Fruit fly (Drosophila melanogaster) whole organism, wandering third instar larva: ENCODE data around the gene wds.
A peak's percentile ranks its signal among the peaks of the same experiment; 100 is the strongest.

Source experiments
- Abd-B ChIP-seq: fragments of >200 bp; optimal IDR thresholded peaks from 2 replicates; lab custom pipeline; 2017; ENCODE audit warnings: missing biosample characterization, missing genetic modification characterization
- CG32264 ChIP-seq: fragments of 200-800 bp; sonication (Bioruptor generic); optimal IDR thresholded peaks from 2 replicates; lab custom pipeline; 2016; ENCODE audit warnings: missing biosample characterization, missing genetic modification characterization
- CG9705 ChIP-seq: fragments of 200-800 bp; sonication (Bioruptor generic); optimal IDR thresholded peaks from 2 replicates; lab custom pipeline; 2018; ENCODE audit warnings: missing biosample characterization, mild to moderate bottlenecking, missing genetic modification characterization
- CrebA ChIP-seq: fragments of 200-800 bp; sonication (Bioruptor generic); optimal IDR thresholded peaks from 2 replicates; lab custom pipeline; 2016; ENCODE audit warnings: missing biosample characterization, mild to moderate bottlenecking, missing genetic modification characterization, borderline replicate concordance
- Dfd ChIP-seq: fragments of >200 bp; optimal IDR thresholded peaks from 2 replicates; lab custom pipeline; 2017; ENCODE audit warnings: missing biosample characterization, missing genetic modification characterization
- Dif ChIP-seq: fragments of 200-275, 200-300 bp; sonication (Bioruptor generic); optimal IDR thresholded peaks from 2 replicates; lab custom pipeline; 2018; ENCODE audit warnings: missing biosample characterization, missing genetic modification characterization; ENCODE audit not compliant: partially characterized antibody
- GATAd ChIP-seq: sonication (Bioruptor generic); optimal IDR thresholded peaks from 2 replicates; lab custom pipeline; 2016; ENCODE audit warnings: missing biosample characterization, missing genetic modification characterization
- HLH106 ChIP-seq: fragments of 200-800 bp; optimal IDR thresholded peaks from 3 replicates; lab custom pipeline; 2019; ENCODE audit warnings: missing biosample characterization, mild to moderate bottlenecking, missing genetic modification characterization, moderate library complexity
- Hnf4 ChIP-seq: fragments of 200-800 bp; sonication (Bioruptor generic); optimal IDR thresholded peaks from 2 replicates; lab custom pipeline; 2016; ENCODE audit warnings: missing biosample characterization, mild to moderate bottlenecking, missing genetic modification characterization
- Hr78 ChIP-seq: fragments of >200 bp; optimal IDR thresholded peaks from 2 replicates; lab custom pipeline; 2017; ENCODE audit warnings: missing biosample characterization, missing genetic modification characterization
- Hr83 ChIP-seq: fragments of 200-300 bp; sonication (Bioruptor generic); optimal IDR thresholded peaks from 2 replicates; lab custom pipeline; 2016; ENCODE audit warnings: missing biosample characterization, mild to moderate bottlenecking, missing genetic modification characterization, moderate library complexity; ENCODE audit not compliant: poor library complexity, severe bottlenecking
- Jra ChIP-seq: sonication (Bioruptor generic); optimal IDR thresholded peaks from 2 replicates; lab custom pipeline; 2016; ENCODE audit warnings: missing biosample characterization, missing genetic modification characterization
- Mio ChIP-seq: sonication (Bioruptor generic); optimal IDR thresholded peaks from 2 replicates; lab custom pipeline; 2016; ENCODE audit warnings: missing biosample characterization, missing genetic modification characterization
- Myc ChIP-seq: fragments of >200 bp; optimal IDR thresholded peaks from 2 replicates; lab custom pipeline; 2017
- N ChIP-seq: fragments of >200 bp; optimal IDR thresholded peaks from 2 replicates; lab custom pipeline; 2018; ENCODE audit warnings: missing biosample characterization, missing external identifiers, missing genetic modification characterization
- OdsH ChIP-seq: fragments of 200-800 bp; sonication (Bioruptor generic); optimal IDR thresholded peaks from 2 replicates; lab custom pipeline; 2016; ENCODE audit warnings: missing biosample characterization, mild to moderate bottlenecking, missing genetic modification characterization
- Rel ChIP-seq, 2 experiments: fragments of 200-800 bp; sonication (Bioruptor generic) in 1 of 2; optimal IDR thresholded peaks; 2 replicates in 1 of 2; 3 replicates in 1 of 2; lab custom pipeline; 2016 to 2019; ENCODE audit warnings: mild to moderate bottlenecking in 2 of 2, missing biosample characterization in 2 of 2, missing genetic modification characterization in 2 of 2, moderate library complexity in 1 of 2
- Sp1 ChIP-seq: fragments of 200-800 bp; sonication (Bioruptor generic); optimal IDR thresholded peaks from 3 replicates; lab custom pipeline; 2019; ENCODE audit warnings: missing biosample characterization, mild to moderate bottlenecking, missing genetic modification characterization, moderate library complexity
- Vsx2 ChIP-seq: fragments of 200-300, 225-300 bp; sonication (Bioruptor generic); optimal IDR thresholded peaks from 2 replicates; lab custom pipeline; 2018; ENCODE audit warnings: missing biosample characterization, missing genetic modification characterization; ENCODE audit not compliant: partially characterized antibody
- br ChIP-seq: fragments of 200-800 bp; sonication (Bioruptor generic); optimal IDR thresholded peaks from 2 replicates; lab custom pipeline; 2016; ENCODE audit warnings: missing biosample characterization, missing genetic modification characterization
- brk ChIP-seq: fragments of 200-800 bp; sonication (Bioruptor generic); optimal IDR thresholded peaks from 2 replicates; lab custom pipeline; 2016; ENCODE audit warnings: missing biosample characterization, mild to moderate bottlenecking, missing genetic modification characterization
- dl ChIP-seq, 2 experiments: fragments of 175-275, 200-275 bp in 1 of 2; fragments of 200-275 bp in 1 of 2; sonication (Bioruptor generic); optimal IDR thresholded peaks; lab custom pipeline; 2018; ENCODE audit warnings: mild to moderate bottlenecking in 2 of 2, missing biosample characterization in 2 of 2, missing genetic modification characterization in 2 of 2, moderate library complexity in 2 of 2; ENCODE audit not compliant: partially characterized antibody in 2 of 2, insufficient read depth in 1 of 2
- dmrt93B ChIP-seq: fragments of 200-800 bp; sonication (Bioruptor generic); optimal IDR thresholded peaks from 2 replicates; lab custom pipeline; 2018; ENCODE audit warnings: missing biosample characterization, mild to moderate bottlenecking, missing genetic modification characterization
- dsf ChIP-seq: sonication (Bioruptor generic); optimal IDR thresholded peaks from 2 replicates; lab custom pipeline; 2016; ENCODE audit warnings: missing biosample characterization, missing genetic modification characterization, borderline replicate concordance
- ey ChIP-seq: fragments of 200-800 bp; sonication (Bioruptor generic); optimal IDR thresholded peaks from 2 replicates; lab custom pipeline; 2016; ENCODE audit warnings: missing biosample characterization, missing genetic modification characterization
- foxo ChIP-seq, 2 experiments: fragments of 200-800 bp; sonication (Bioruptor generic); optimal IDR thresholded peaks; 2 replicates in 1 of 2; 3 replicates in 1 of 2; lab custom pipeline; 2016 to 2017; ENCODE audit warnings: missing biosample characterization in 2 of 2, missing genetic modification characterization in 2 of 2
- fru ChIP-seq: fragments of 200-800 bp; sonication (Bioruptor generic); optimal IDR thresholded peaks from 3 replicates; lab custom pipeline; 2016; ENCODE audit warnings: missing biosample characterization, mild to moderate bottlenecking, missing genetic modification characterization
- h ChIP-seq: fragments of 200-800 bp; sonication (Bioruptor generic); optimal IDR thresholded peaks from 3 replicates; lab custom pipeline; 2016; ENCODE audit warnings: missing biosample characterization, mild to moderate bottlenecking, missing genetic modification characterization
- jim ChIP-seq: fragments of 175-275, 200-325 bp; sonication (Bioruptor generic); optimal IDR thresholded peaks from 2 replicates; lab custom pipeline; 2016; ENCODE audit warnings: missing biosample characterization, mild to moderate bottlenecking, missing genetic modification characterization
- lola ChIP-seq: fragments of >200 bp; optimal IDR thresholded peaks from 2 replicates; lab custom pipeline; 2017; ENCODE audit warnings: missing biosample characterization, missing genetic modification characterization
- pan ChIP-seq: fragments of >200 bp; optimal IDR thresholded peaks from 2 replicates; lab custom pipeline; 2017
- psq ChIP-seq: fragments of 200-800 bp; sonication (Bioruptor generic); optimal IDR thresholded peaks from 3 replicates; lab custom pipeline; 2017; ENCODE audit warnings: missing biosample characterization, mild to moderate bottlenecking, missing genetic modification characterization, moderate library complexity
- rgr ChIP-seq: fragments of 200-800 bp; sonication (Bioruptor generic); optimal IDR thresholded peaks from 3 replicates; lab custom pipeline; 2016; ENCODE audit warnings: missing biosample characterization, mild to moderate bottlenecking, missing genetic modification characterization
- sage ChIP-seq: fragments of 200-800 bp; sonication (Bioruptor generic); optimal IDR thresholded peaks from 2 replicates; lab custom pipeline; 2016; ENCODE audit warnings: missing biosample characterization, mild to moderate bottlenecking, missing genetic modification characterization
- sv ChIP-seq: fragments of 200-800 bp; sonication (Bioruptor generic); optimal IDR thresholded peaks from 3 replicates; lab custom pipeline; 2016; ENCODE audit warnings: missing biosample characterization, missing genetic modification characterization
- tai ChIP-seq: sonication (Bioruptor generic); optimal IDR thresholded peaks from 2 replicates; lab custom pipeline; 2016; ENCODE audit warnings: missing biosample characterization, missing genetic modification characterization
- usp ChIP-seq: fragments of >200 bp; optimal IDR thresholded peaks from 2 replicates; lab custom pipeline; 2017; ENCODE audit warnings: missing biosample characterization, missing genetic modification characterization
- woc ChIP-seq: sonication (Bioruptor generic); optimal IDR thresholded peaks from 2 replicates; lab custom pipeline; 2016; ENCODE audit warnings: missing biosample characterization, mild to moderate bottlenecking, missing genetic modification characterization

wds gene

DNA sequence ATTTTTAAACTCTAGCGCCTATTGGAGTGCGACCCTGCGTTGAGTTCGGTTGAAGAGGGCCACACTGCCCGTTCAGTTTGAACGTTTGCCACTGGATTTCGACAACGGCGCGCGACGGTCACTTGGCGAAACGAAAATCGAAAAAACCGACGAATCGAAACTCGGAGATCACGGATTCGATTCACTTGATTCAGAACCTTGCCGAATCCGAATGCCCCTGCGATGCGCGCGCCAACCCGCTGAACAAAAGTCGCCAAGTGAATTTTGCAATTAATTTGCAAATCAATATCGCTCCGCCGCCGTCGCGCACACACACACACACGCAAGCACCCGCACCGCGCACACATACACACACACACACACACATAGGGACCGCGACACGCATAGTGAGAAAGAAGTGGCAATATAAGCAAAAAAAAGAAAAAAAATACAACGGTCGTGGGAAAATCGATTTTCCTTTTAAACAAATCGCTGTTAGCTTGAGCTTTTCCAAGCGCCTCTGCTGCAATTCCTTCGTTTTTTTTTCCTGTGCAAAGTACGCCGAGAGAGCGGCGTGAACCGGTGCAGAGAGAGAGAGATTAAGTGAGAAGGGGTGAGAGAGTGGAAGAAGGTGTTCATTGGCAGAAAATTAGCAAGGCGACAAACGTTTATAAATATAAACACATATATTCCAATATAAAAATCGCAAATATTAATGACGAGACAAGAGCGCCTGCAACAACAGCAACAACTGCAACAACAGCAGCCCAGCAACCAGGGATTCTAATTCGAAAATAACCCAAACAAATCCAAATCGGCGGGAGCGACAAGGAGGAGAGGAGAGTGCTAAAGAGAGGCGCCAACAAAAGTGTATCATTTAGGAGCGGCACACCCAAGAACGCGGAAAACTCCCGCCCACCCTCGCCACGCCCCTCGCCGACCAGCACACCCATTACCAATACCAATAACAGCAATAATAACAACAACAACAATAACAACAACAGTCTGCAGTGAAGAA is 2.9 kb downstream of the wds start, which contains the start of gene egh (continued):
- TF ChIP-seq woc (GFP tag; lab: Kevin White, UChicago) (no peak), ey (GFP tag; lab: Kevin White, UChicago) (peak; percentile 82), CG9705 (GFP tag; lab: Kevin White, UChicago) (no peak)

DNA sequence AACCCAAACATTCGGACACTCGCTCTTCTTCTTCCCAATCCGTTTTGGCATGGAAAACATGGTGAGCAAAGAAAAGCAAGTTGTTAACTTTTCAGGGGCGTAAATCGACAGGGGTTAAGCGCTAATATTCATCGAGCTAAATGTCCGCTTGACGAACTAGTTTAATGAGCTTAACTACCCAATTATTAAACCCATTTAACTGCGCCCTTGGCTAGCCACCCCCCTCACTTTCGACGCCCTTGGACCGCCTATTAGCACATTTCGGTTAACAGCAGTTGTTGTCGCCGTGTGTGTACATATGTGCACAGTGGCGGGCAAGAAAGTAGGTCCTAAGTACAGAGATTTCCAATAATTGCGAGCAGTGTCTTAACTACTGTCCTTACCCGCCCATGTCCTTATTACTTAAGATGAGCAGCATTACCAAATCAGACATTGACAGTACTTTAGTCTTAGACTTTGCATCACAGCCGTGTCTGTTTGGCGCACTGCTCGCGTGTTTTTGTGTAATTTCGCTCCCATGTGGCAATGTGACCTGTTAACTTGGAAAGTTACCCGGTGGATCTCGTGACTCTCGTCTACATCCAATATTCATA is 3.8 kb downstream of the wds start:
- TF ChIP-seq CG32264 (GFP tag; lab: Kevin White, UChicago) (peak; percentile 90), Sp1 (GFP tag; lab: Kevin White, UChicago) (peak; percentile 88), Dif (GFP tag; lab: Kevin White, UChicago) (no peak), Hr78 (GFP tag; lab: Kevin White, UChicago) (no peak), usp (no peak), N (no peak), foxo (GFP tag; optimal IDR thresholded peaks at IDR 0.05; lab: Kevin White, UChicago) (peak; percentile 83 to 98), jim (GFP tag; lab: Kevin White, UChicago) (peak; percentile 42), pan (lab: Kevin White, UChicago) (no peak), fru (peak; percentile 96), Mio (GFP tag; lab: Kevin White, UChicago) (peak; percentile 84), Hr83 (GFP tag; lab: Kevin White, UChicago) (peak; percentile 93), dmrt93B (GFP tag; lab: Kevin White, UChicago) (peak; percentile 93), Rel (GFP tag; optimal IDR thresholded peaks at IDR 0.05; lab: Kevin White, UChicago) (peak; percentile 55), Rel (tag; optimal IDR thresholded peaks at IDR 0.05; lab: Kevin White, UChicago) (peak; percentile 40), CG9705 (GFP tag; lab: Kevin White, UChicago) (peak; percentile 36), lola (GFP tag; lab: Kevin White, UChicago) (no peak), Dfd (GFP tag; lab: Kevin White, UChicago) (no peak), psq (GFP tag; lab: Kevin White, UChicago) (peak; percentile 89), dsf (GFP tag; lab: Kevin White, UChicago) (peak; percentile 64), CrebA (GFP tag; lab: Kevin White, UChicago) (no peak), Abd-B (GFP tag; lab: Kevin White, UChicago) (no peak), Hnf4 (peak; percentile 95), OdsH (GFP tag; lab: Kevin White, UChicago) (peak; percentile 95), woc (GFP tag; lab: Kevin White, UChicago) (peak; percentile 85), brk (GFP tag; lab: Kevin White, UChicago) (no peak), HLH106 (tag; lab: Kevin White, UChicago) (peak; percentile 94), br (peak; percentile 96), Vsx2 (GFP tag; lab: Kevin White, UChicago) (no peak), dl (GFP tag; optimal IDR thresholded peaks at IDR 0.05; lab: Kevin White, UChicago; ENCODE audit: insufficient read depth in 1 of 2, partially characterized antibody in 2 of 2) (no peak), Myc (lab: Kevin White, UChicago) (no peak), ey (GFP tag; lab: Kevin White, UChicago) (peak; percentile 97), GATAd (GFP tag; lab: Kevin White, UChicago) (peak; percentile 72), h (GFP tag; lab: Kevin White, UChicago) (peak; percentile 96), tai (GFP tag; lab: Kevin White, UChicago) (no peak), sage (GFP tag; lab: Kevin White, UChicago) (peak; percentile 90), Jra (GFP tag; lab: Kevin White, UChicago) (peak; percentile 84), rgr (GFP tag; lab: Kevin White, UChicago) (peak; percentile 97), sv (GFP tag; lab: Kevin White, UChicago) (peak; percentile 89)
